Worm (Caenorhabditis elegans): Measurements from ENCODE around the gene srg-32.
A peak's percentile ranks its signal among the peaks of the same experiment; 100 is the strongest.

The srg-32 gene

DNA sequence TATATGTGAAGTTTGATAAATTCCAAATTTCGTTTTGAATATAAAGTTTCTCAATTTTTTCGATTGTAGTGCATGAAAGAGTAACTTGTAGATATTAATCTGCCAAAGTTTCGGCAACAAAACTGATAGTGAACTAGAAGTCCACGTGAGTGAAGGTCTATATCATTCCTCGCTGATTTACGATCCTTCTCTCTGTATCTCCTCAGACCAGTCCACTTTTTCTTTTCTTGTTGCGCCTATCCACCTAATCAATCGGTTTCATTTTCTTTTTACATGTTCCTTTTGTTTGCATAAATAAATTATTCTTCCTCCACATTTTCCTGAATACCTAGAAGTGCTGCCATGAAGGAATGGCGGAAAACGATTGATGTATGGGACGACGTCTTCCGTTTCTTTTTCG lies 24.5 kb downstream of the srg-32 start:
- no peak for TF ChIP-seq che-1 (tag; optimal IDR thresholded peaks at IDR 0.05)
- TF ChIP-seq ceh-9 (tag; optimal IDR thresholded peaks at IDR 0.05) = no peak
- no peak for TF ChIP-seq unc-86 (tag; optimal IDR thresholded peaks at IDR 0.05)
- no peak for TF ChIP-seq mec-3 (tag; optimal IDR thresholded peaks at IDR 0.05; ENCODE audit: borderline replicate concordance)

DNA sequence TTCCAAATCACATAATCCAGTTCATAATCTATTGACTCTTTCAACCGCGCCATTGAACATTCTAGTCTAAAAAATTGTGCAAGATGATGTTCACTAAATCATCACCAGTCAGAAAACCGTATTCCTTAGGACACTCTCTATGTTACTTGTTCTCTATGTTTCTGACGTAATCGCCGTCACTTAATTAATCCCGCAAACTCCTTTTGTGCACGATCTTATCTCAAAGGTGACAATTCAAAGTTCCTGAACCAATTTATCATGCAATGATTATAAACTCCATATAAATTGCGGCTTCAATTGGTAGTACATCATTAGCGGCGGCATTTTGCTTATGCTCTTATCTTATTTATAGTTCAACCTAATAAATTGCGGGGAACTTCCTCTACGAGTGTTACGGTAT lies 25.8 kb downstream of the srg-32 start:
- TF ChIP-seq che-1 (tag; optimal IDR thresholded peaks at IDR 0.05) = no peak
- no peak for TF ChIP-seq ttx-3 (tag; optimal IDR thresholded peaks at IDR 0.05)

DNA sequence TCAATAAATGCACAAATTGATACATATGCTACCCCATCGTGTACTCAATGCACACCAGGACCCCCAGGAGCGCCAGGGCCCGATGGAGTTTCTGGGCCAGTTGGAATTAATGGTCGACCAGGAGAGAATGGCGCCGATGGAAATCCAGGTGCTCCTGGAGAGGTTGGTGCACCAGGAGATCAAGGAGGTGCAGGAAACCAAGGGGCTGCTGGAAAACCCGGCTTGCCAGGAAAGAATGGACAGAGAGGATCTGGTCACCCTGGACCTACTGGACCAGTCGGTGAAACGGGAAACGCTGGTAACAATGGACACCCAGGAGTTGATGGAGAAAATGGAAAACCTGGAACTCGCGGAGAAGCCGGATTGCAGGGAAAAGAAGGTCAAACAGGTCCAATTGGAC lies 27.0 kb downstream of the srg-32 start:
- TF ChIP-seq tbx-2 (tag; optimal IDR thresholded peaks at IDR 0.05) (no peak), elt-4 (tag; optimal IDR thresholded peaks at IDR 0.05) (peak; percentile 50), pqm-1 (tag; optimal IDR thresholded peaks at IDR 0.05) (no peak), ets-4 (tag; optimal IDR thresholded peaks at IDR 0.05) (no peak), ama-1 (optimal IDR thresholded peaks at IDR 0.05) (no peak)

DNA sequence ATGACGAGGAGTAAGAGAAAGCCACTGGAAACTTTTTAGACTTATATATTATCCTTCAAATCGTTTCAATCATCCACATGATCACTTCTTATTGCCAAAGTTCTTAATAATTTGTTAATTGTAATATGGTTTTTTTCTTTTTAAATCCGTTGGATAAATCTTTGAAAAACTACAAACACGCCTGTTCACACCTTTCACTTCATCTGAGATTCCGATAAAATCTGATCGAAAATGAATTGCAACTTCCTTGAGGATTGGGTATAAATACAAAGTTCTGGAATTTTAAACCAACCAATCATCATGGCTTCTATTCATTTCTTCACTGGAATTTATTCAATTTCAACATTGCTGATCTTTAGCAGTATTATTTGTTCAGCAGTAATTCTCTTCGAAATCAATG lies 28.0 kb downstream of the srg-32 start, which contains the start of gene col-152:
Gene col-152 (plus strand): TSS at position 301 of the 400 bp plus-strand sequence.
- TF ChIP-seq unc-3 (GFP tag; conservative IDR thresholded peaks at IDR 0.05) = no peak
- no peak for TF ChIP-seq unc-3 (tag; optimal IDR thresholded peaks at IDR 0.05)
- TF ChIP-seq pha-4 (tag; optimal IDR thresholded peaks at IDR 0.05) = no peak
- no peak for TF ChIP-seq pqm-1 (tag; optimal IDR thresholded peaks at IDR 0.05)
- TF ChIP-seq F13H6.1 (tag; optimal IDR thresholded peaks at IDR 0.05) = no peak
- TF ChIP-seq che-1 (tag; optimal IDR thresholded peaks at IDR 0.05) = no peak
- TF ChIP-seq pag-3 (tag; optimal IDR thresholded peaks at IDR 0.05; ENCODE audit: borderline replicate concordance) = no peak
- TF ChIP-seq mec-3 (tag; optimal IDR thresholded peaks at IDR 0.05; ENCODE audit: borderline replicate concordance) = no peak
- TF ChIP-seq ceh-34 (tag; optimal IDR thresholded peaks at IDR 0.05) = no peak
- TF ChIP-seq ceh-45 (GFP tag; IDR thresholded peaks at IDR 0.05) = no peak
- TF ChIP-seq ztf-16 (tag; optimal IDR thresholded peaks at IDR 0.05) = no peak
- TF ChIP-seq C08G9.2 (tag; optimal IDR thresholded peaks at IDR 0.05) = no peak
- no peak for TF ChIP-seq ceh-9 (tag; optimal IDR thresholded peaks at IDR 0.05)

DNA sequence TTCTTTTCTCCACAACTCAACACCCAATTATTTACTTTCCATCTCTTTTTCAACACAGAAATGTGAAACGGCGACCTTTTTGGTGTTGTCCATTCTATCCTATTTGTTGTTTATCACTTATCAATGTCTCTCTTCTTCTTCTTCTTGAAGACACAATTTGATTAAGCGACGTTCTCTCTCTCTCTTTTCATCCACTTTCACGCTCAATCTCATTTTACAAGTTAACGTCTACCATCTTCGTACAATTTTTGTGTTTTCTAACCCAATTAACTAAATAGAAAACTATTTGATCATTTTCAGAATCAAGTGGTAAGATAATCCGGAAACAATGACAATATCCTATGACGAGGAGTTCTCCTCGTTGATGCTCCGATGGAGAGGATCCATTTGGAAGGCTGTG lies 30.9 kb downstream of the srg-32 start, which contains the start of gene best-14:
Gene best-14 (plus strand): TSS at position 301 of the 400 bp plus-strand sequence.
- TF ChIP-seq pha-2 (tag; optimal IDR thresholded peaks at IDR 0.05) (no peak), ceh-34 (tag; optimal IDR thresholded peaks at IDR 0.05) (no peak), F13H6.1 (tag; optimal IDR thresholded peaks at IDR 0.05) (no peak), hlh-30 (tag; optimal IDR thresholded peaks at IDR 0.05; ENCODE audit: insufficient read depth) (no peak), pag-3 (tag; optimal IDR thresholded peaks at IDR 0.05; ENCODE audit: borderline replicate concordance) (no peak), ceh-24 (tag; optimal IDR thresholded peaks at IDR 0.05) (no peak), ceh-9 (tag; optimal IDR thresholded peaks at IDR 0.05) (no peak), unc-55 (GFP tag; optimal IDR thresholded peaks at IDR 0.05) (no peak), pqm-1 (tag; optimal IDR thresholded peaks at IDR 0.05) (no peak), fkh-6 (tag; optimal IDR thresholded peaks at IDR 0.05) (no peak)

DNA sequence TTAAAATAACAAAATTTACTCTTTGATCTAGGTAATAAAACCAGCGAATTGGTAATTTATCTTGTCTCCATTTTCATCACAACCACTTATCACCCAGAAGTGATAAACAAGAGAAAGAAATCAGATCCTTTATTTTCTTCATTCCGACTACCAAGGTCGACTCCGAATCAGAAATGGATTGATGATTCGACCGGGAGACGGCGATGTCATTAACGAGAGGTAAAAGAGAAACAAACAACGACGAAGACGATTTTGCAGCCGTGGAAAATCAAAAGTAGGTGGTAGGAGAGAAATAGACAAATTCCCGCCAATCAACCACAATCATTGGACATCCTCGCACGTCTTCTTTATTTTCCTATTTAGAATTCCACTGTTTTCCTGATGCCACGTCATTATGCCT lies 31.5 kb downstream of the srg-32 start:
- TF ChIP-seq C08G9.2 (tag; optimal IDR thresholded peaks at IDR 0.05) = no peak

DNA sequence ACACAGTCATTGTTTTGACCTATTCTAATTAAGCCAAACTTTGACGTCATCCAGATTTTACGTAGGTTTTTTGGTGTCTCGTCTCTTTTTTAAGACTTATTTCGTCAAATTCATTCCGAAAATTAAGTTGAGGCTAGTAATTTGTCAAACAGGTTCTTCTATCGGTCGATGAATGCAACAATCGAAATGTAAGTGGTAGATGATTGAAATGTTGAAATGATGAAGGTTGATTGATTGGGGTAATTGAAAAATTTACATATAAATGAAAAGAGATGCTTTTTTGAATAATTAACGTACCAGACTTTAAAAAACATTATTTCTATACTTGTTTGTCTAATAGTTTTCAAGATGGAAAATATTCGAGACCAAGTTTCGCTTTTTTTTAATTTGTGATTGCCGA lies 32.2 kb downstream of the srg-32 start:
- no peak for TF ChIP-seq lin-11 (tag; optimal IDR thresholded peaks at IDR 0.05)

DNA sequence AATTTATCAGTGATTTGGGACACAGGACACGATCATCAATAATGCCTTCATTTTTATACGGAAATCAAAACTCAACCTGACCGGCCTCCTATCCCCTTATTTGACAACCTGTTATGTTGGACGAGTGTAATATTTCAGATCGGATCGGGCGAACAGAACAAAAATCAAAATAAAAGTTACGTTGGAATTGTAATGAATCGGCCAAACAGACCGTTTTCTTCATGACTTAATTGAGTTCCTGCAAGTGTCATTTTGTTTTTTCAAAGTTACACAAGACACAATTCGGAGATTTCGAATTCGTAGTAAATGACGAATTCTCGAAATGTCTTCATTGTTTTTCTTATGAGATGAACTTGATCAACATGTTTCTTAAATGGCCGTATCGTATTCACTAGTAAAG lies 33.4 kb downstream of the srg-32 start, which contains the start of gene F32G8.3:
Gene F32G8.3 (minus strand): TSS at position 101 of the 400 bp plus-strand sequence.
- TF ChIP-seq pat-9 (tag; optimal IDR thresholded peaks at IDR 0.05) (no peak), ceh-24 (tag; optimal IDR thresholded peaks at IDR 0.05) (no peak), ceh-6 (GFP tag; optimal IDR thresholded peaks at IDR 0.05) (no peak), dmd-4 (tag; optimal IDR thresholded peaks at IDR 0.05; ENCODE audit: borderline replicate concordance) (no peak), sox-2 (GFP tag; IDR thresholded peaks at IDR 0.05) (no peak), madf-2 (tag; optimal IDR thresholded peaks at IDR 0.05) (no peak), gmeb-2 (tag; optimal IDR thresholded peaks at IDR 0.05) (no peak), rnt-1 (tag; optimal IDR thresholded peaks at IDR 0.05) (no peak), tbx-7 (tag; optimal IDR thresholded peaks at IDR 0.05) (no peak), K02D7.2 (tag; optimal IDR thresholded peaks at IDR 0.05) (no peak), hlh-6 (tag; optimal IDR thresholded peaks at IDR 0.05) (no peak), pag-3 (tag; optimal IDR thresholded peaks at IDR 0.05; ENCODE audit: borderline replicate concordance) (no peak)

All from whole organism, late embryonic.